Worm (Caenorhabditis elegans) whole organism, L4 larva: ENCODE measurements around the gene C45G9.6.

Source experiments
- F10B5.3 ChIP-seq: sonication (generic microtip); optimal IDR thresholded peaks from 2 replicates; lab custom pipeline; 2016; ENCODE audit warnings: mild to moderate bottlenecking, missing genetic modification characterization, missing compliant biosample characterization
- F49E8.2 ChIP-seq: sonication (generic microtip); optimal IDR thresholded peaks from 2 replicates; lab custom pipeline; 2016; ENCODE audit warnings: missing compliant biosample characterization, mild to moderate bottlenecking, missing genetic modification characterization, borderline replicate concordance
- Y5F2A.4 ChIP-seq: fragments of 200-800 bp; sonication (Bioruptor generic); optimal IDR thresholded peaks from 2 replicates; lab custom pipeline; 2018; ENCODE audit warnings: mild to moderate bottlenecking, missing genetic modification characterization, missing compliant biosample characterization
- Y75B8A.6 ChIP-seq: fragments of 200-800 bp; sonication (Bioruptor generic); IDR thresholded peaks from 2 replicates; pipeline ENCODE4 v1.3.6; 2022; ENCODE audit warnings: missing genetic modification reagents, missing genetic modification characterization, missing compliant biosample characterization
- aly-2 ChIP-seq: sonication (generic microtip); optimal IDR thresholded peaks from 2 replicates; lab custom pipeline; 2018; ENCODE audit warnings: missing biosample characterization, missing genetic modification characterization
- ama-1 ChIP-seq: fragments of 150-350 bp; optimal IDR thresholded peaks from 2 replicates; lab custom pipeline; 2014; ENCODE audit warnings: inconsistent platforms, mixed read lengths
- arid-1 ChIP-seq: fragments of 200-800 bp; sonication (Bioruptor generic); conservative IDR thresholded peaks from 2 replicates; pipeline ENCODE4 v1.3.6; 2022; ENCODE audit warnings: missing genetic modification reagents, missing genetic modification characterization, missing compliant biosample characterization
- attf-4 ChIP-seq: sonication (generic microtip); optimal IDR thresholded peaks from 3 replicates; lab custom pipeline; 2017; ENCODE audit warnings: missing biosample characterization, missing genetic modification characterization
- ceh-20 ChIP-seq: fragments of 200-800 bp; sonication (Bioruptor generic); IDR thresholded peaks from 2 replicates; pipeline ENCODE4 v1.3.6; 2022; ENCODE audit warnings: missing genetic modification reagents, missing genetic modification characterization, missing compliant biosample characterization
- ceh-28 ChIP-seq: fragments of 150-350 bp; optimal IDR thresholded peaks from 2 replicates; lab custom pipeline; 2014; ENCODE audit warnings: missing biosample characterization, missing genetic modification reagents, missing genetic modification characterization
- ceh-62 ChIP-seq: sonication (generic microtip); optimal IDR thresholded peaks from 2 replicates; lab custom pipeline; 2017; ENCODE audit warnings: missing biosample characterization, missing genetic modification characterization
- ceh-82 ChIP-seq: sonication (generic microtip); optimal IDR thresholded peaks from 2 replicates; lab custom pipeline; 2017; ENCODE audit warnings: missing biosample characterization, missing genetic modification characterization
- ces-1 ChIP-seq: fragments of 150-350 bp; sonication (generic microtip); optimal IDR thresholded peaks from 4 replicates; lab custom pipeline; 2014; ENCODE audit warnings: missing biosample characterization, missing genetic modification reagents, missing genetic modification characterization
- daf-16 ChIP-seq, 3 experiments: sonication (generic microtip); optimal IDR thresholded peaks; 2 replicates each; lab custom pipeline; 2016 to 2017; ENCODE audit warnings: missing genetic modification characterization in 3 of 3, missing genetic modification reagents in 3 of 3, mild to moderate bottlenecking in 2 of 3, missing compliant biosample characterization in 2 of 3, missing biosample characterization in 1 of 3, moderate library complexity in 1 of 3
- daf-19 ChIP-seq: fragments of 200-800 bp; sonication (Bioruptor generic); conservative IDR thresholded peaks from 2 replicates; pipeline ENCODE4 v1.3.6; 2022; ENCODE audit warnings: missing genetic modification characterization, missing compliant biosample characterization
- dmd-6 ChIP-seq: fragments of 200-800 bp; sonication (Bioruptor generic); IDR thresholded peaks from 2 replicates; pipeline ENCODE4 v1.3.6; 2022; ENCODE audit warnings: missing genetic modification reagents, missing genetic modification characterization, missing compliant biosample characterization
- dpl-1 ChIP-seq: fragments of 150-350 bp; optimal IDR thresholded peaks from 2 replicates; lab custom pipeline; 2014; ENCODE audit warnings: missing biosample characterization, missing genetic modification reagents, missing genetic modification characterization
- duxl-1 ChIP-seq: sonication (generic microtip); optimal IDR thresholded peaks from 2 replicates; lab custom pipeline; 2016; ENCODE audit warnings: mild to moderate bottlenecking, missing genetic modification characterization, moderate library complexity, missing compliant biosample characterization; ENCODE audit not compliant: poor library complexity
- fos-1 ChIP-seq: fragments of 150-350 bp; optimal IDR thresholded peaks from 2 replicates; lab custom pipeline; 2014; ENCODE audit warnings: missing biosample characterization, missing genetic modification characterization
- gei-8 ChIP-seq: fragments of 200-800 bp; sonication (Bioruptor generic); optimal IDR thresholded peaks from 2 replicates; lab custom pipeline; 2018; ENCODE audit warnings: mild to moderate bottlenecking, missing genetic modification characterization, missing compliant biosample characterization
- hlh-11 ChIP-seq: fragments of 200-800 bp; sonication (Bioruptor generic); optimal IDR thresholded peaks from 2 replicates; lab custom pipeline; 2018; ENCODE audit warnings: mild to moderate bottlenecking, missing genetic modification characterization, missing compliant biosample characterization
- jun-1 ChIP-seq: fragments of 150-350 bp; optimal IDR thresholded peaks from 2 replicates; lab custom pipeline; 2014; ENCODE audit warnings: missing biosample characterization, missing genetic modification reagents, missing genetic modification characterization
- lim-7 ChIP-seq: fragments of 200-800 bp; sonication (Bioruptor generic); IDR thresholded peaks from 2 replicates; pipeline ENCODE4 v1.3.6; 2022; ENCODE audit warnings: missing genetic modification characterization, missing compliant biosample characterization
- lin-1 ChIP-seq: fragments of 200-800 bp; sonication (Bioruptor generic); IDR thresholded peaks from 2 replicates; pipeline ENCODE4 v1.3.6; 2022; ENCODE audit warnings: missing genetic modification reagents, missing genetic modification characterization, missing compliant biosample characterization
- lin-15B ChIP-seq: fragments of 150-350 bp; sonication (generic microtip); optimal IDR thresholded peaks from 3 replicates; lab custom pipeline; 2014; ENCODE audit warnings: missing biosample characterization, missing genetic modification characterization
- lin-29 ChIP-seq: fragments of 200-800 bp; sonication (Bioruptor generic); IDR thresholded peaks from 2 replicates; pipeline ENCODE4 v1.3.6; 2022; ENCODE audit warnings: missing genetic modification reagents, missing genetic modification characterization, missing compliant biosample characterization
- lsy-2 ChIP-seq, 2 experiments: fragments of 150-350 bp in 1 of 2; sonication (generic microtip) in 1 of 2; optimal IDR thresholded peaks; 2 replicates each; lab custom pipeline; 2014 to 2017; ENCODE audit warnings: missing biosample characterization in 2 of 2, missing genetic modification characterization in 2 of 2
- madf-9 ChIP-seq: fragments of 200-800 bp; sonication (Bioruptor generic); conservative IDR thresholded peaks from 2 replicates; pipeline ENCODE4 v1.3.6; 2022; ENCODE audit warnings: missing genetic modification reagents, missing genetic modification characterization, missing compliant biosample characterization
- mdl-1 ChIP-seq, 2 experiments: fragments of 150-350 bp in 1 of 2; sonication (generic microtip) in 1 of 2; optimal IDR thresholded peaks; 2 replicates each; lab custom pipeline; 2014 to 2017; ENCODE audit warnings: missing biosample characterization in 2 of 2, missing genetic modification characterization in 2 of 2
- mxl-2 ChIP-seq: fragments of 200-800 bp; sonication (Bioruptor generic); conservative IDR thresholded peaks from 2 replicates; pipeline ENCODE4 v1.3.6; 2022; ENCODE audit warnings: missing genetic modification reagents, missing genetic modification characterization, missing compliant biosample characterization
- nhr-11 ChIP-seq: fragments of 150-350 bp; optimal IDR thresholded peaks from 2 replicates; lab custom pipeline; 2014; ENCODE audit warnings: missing biosample characterization, missing genetic modification characterization
- nhr-111 ChIP-seq: fragments of 200-800 bp; sonication (Bioruptor generic); optimal IDR thresholded peaks from 2 replicates; lab custom pipeline; 2018; ENCODE audit warnings: mild to moderate bottlenecking, missing genetic modification characterization, missing compliant biosample characterization
- nhr-25 ChIP-seq: sonication (generic microtip); optimal IDR thresholded peaks from 2 replicates; lab custom pipeline; 2017; ENCODE audit warnings: missing genetic modification characterization, mild to moderate bottlenecking, missing compliant biosample characterization, antibody characterized with exemption, moderate library complexity, borderline replicate concordance; ENCODE audit not compliant: insufficient read depth
- nhr-41 ChIP-seq: fragments of 200-800 bp; sonication (Bioruptor generic); IDR thresholded peaks from 2 replicates; pipeline ENCODE4 v1.3.6; 2022; ENCODE audit warnings: missing genetic modification reagents, missing genetic modification characterization, missing compliant biosample characterization
- nhr-48 ChIP-seq: sonication (generic microtip); optimal IDR thresholded peaks from 2 replicates; lab custom pipeline; 2016; ENCODE audit warnings: mild to moderate bottlenecking, missing genetic modification characterization, missing compliant biosample characterization
- nhr-76 ChIP-seq: fragments of 150-350 bp; optimal IDR thresholded peaks from 2 replicates; lab custom pipeline; 2014; ENCODE audit warnings: missing biosample characterization, missing genetic modification characterization
- pha-4 ChIP-seq, 2 experiments: fragments of 150-350 bp in 1 of 2; fragments of 200-800 bp in 1 of 2; sonication (Bioruptor generic) in 1 of 2; IDR thresholded peaks in 1 of 2; optimal IDR thresholded peaks in 1 of 2; 2 replicates each; pipeline versions ENCODE4 v1.3.6 to Lab custom; 2014 to 2022; ENCODE audit warnings: missing genetic modification characterization in 2 of 2, missing genetic modification reagents in 2 of 2, missing biosample characterization in 1 of 2, missing compliant biosample characterization in 1 of 2
- php-3 ChIP-seq: fragments of 200-800 bp; sonication (Bioruptor generic); IDR thresholded peaks from 2 replicates; pipeline ENCODE4 v1.3.6; 2022; ENCODE audit warnings: missing genetic modification reagents, missing genetic modification characterization, missing compliant biosample characterization
- pqm-1 ChIP-seq: sonication (generic microtip); optimal IDR thresholded peaks from 2 replicates; lab custom pipeline; 2017; ENCODE audit warnings: missing biosample characterization, missing genetic modification characterization
- saeg-2 ChIP-seq: fragments of 200-800 bp; sonication (Bioruptor generic); IDR thresholded peaks from 2 replicates; pipeline ENCODE4 v1.3.6; 2022; ENCODE audit warnings: missing genetic modification reagents, missing genetic modification characterization, missing compliant biosample characterization
- set-16 ChIP-seq: fragments of 200-800 bp; sonication (Bioruptor generic); IDR thresholded peaks from 2 replicates; pipeline ENCODE4 v1.3.6; 2022; ENCODE audit warnings: missing genetic modification reagents, missing genetic modification characterization, missing compliant biosample characterization
- skn-1 ChIP-seq: fragments of 150-350 bp; optimal IDR thresholded peaks from 2 replicates; lab custom pipeline; 2014; ENCODE audit warnings: missing biosample characterization, missing genetic modification characterization
- spr-3 ChIP-seq: fragments of 200-800 bp; sonication (Bioruptor generic); optimal IDR thresholded peaks from 2 replicates; lab custom pipeline; 2018; ENCODE audit warnings: mild to moderate bottlenecking, missing genetic modification characterization, missing compliant biosample characterization
- tra-1 ChIP-seq: fragments of 200-800 bp; sonication (Bioruptor generic); IDR thresholded peaks from 2 replicates; pipeline ENCODE4 v1.3.6; 2022; ENCODE audit warnings: missing genetic modification reagents, missing genetic modification characterization, missing compliant biosample characterization
- unc-130 ChIP-seq: sonication (generic microtip); optimal IDR thresholded peaks from 2 replicates; lab custom pipeline; 2016; ENCODE audit warnings: missing genetic modification reagents, missing genetic modification characterization, missing compliant biosample characterization
- unc-39 ChIP-seq: sonication (generic microtip); optimal IDR thresholded peaks from 2 replicates; lab custom pipeline; 2017; ENCODE audit warnings: missing biosample characterization, missing genetic modification characterization
- unc-62 ChIP-seq, 3 experiments: fragments of 150-350 bp in 1 of 3; sonication (generic microtip); optimal IDR thresholded peaks in 2 of 3; peaks in 1 of 3; 1 replicate in 1 of 3; 2 replicates in 2 of 3; lab custom pipeline; 2014 to 2017; ENCODE audit warnings: missing biosample characterization in 3 of 3, missing genetic modification characterization in 3 of 3, missing genetic modification reagents in 3 of 3, missing genotype in 1 of 3
- zag-1 ChIP-seq: fragments of 150-350 bp; optimal IDR thresholded peaks from 2 replicates; lab custom pipeline; 2014; ENCODE audit warnings: missing biosample characterization, missing genetic modification characterization
- zfp-3 ChIP-seq: fragments of 200-800 bp; sonication (Bioruptor generic); conservative IDR thresholded peaks from 2 replicates; pipeline ENCODE4 v1.3.6; 2022; ENCODE audit warnings: missing genetic modification reagents, missing genetic modification characterization, missing compliant biosample characterization
- ztf-11 ChIP-seq: fragments of 150-350 bp; optimal IDR thresholded peaks from 2 replicates; lab custom pipeline; 2014; ENCODE audit warnings: missing biosample characterization, missing genetic modification characterization

The C45G9.6 gene

DNA sequence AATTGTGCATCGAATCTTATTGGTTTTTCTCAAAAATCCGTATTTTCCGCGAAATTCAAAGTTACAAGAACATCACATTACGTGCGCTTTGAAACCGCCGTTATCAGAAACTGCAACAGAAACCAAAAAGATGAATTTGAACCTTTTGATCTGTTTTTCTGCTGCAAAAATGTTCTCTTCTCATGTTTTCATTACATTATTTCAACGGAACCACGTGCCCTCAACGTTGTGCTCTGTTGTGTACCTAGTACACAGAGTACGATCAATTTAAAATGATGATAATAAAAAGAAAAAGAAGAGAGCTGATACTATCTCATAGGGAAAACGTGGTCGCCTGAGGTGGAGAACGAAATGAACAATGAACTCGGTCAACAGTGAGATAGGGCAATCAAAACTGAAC lies 41.8 kb downstream of the C45G9.6 start (continued):
- no peak for TF ChIP-seq nhr-111 (GFP tag; lab: Kevin White, UChicago)
- TF ChIP-seq ama-1 (lab: Kevin White, UChicago) = no peak
- peak; percentile 46; the same call in 1 of the 2 replicates for TF ChIP-seq pha-4 (GFP tag; IDR thresholded peaks at IDR 0.05; lab: Robert Waterston, UW)
- TF ChIP-seq pha-4 (tag; optimal IDR thresholded peaks at IDR 0.05; lab: Kevin White, UChicago) = peak; percentile 84
- TF ChIP-seq jun-1 = no peak
- no peak for TF ChIP-seq ztf-11 (tag; lab: Kevin White, UChicago)
- TF ChIP-seq skn-1 (tag; lab: Kevin White, UChicago) = no peak
- peak; percentile 88 for TF ChIP-seq nhr-48
- 0 out of 2 replicates have a peak, but pooled peaks have one; percentile 38 for TF ChIP-seq ceh-20 (GFP tag; lab: Robert Waterston, UW)
- no peak for TF ChIP-seq nhr-25
- no peak for TF ChIP-seq lin-1
- TF ChIP-seq zag-1 (tag; lab: Kevin White, UChicago) = no peak
- peak in 1 of 2 experiments; percentile 79 for TF ChIP-seq daf-16 (GFP tag; optimal IDR thresholded peaks at IDR 0.05; lab: Kevin White, UChicago)
- TF ChIP-seq daf-16 (tag; optimal IDR thresholded peaks at IDR 0.05; lab: Kevin White, UChicago) = peak; percentile 98
- no peak for TF ChIP-seq fos-1 (tag; lab: Kevin White, UChicago)
- no peak for TF ChIP-seq arid-1 (GFP tag; lab: Robert Waterston, UW)
- TF ChIP-seq lin-15B (tag; lab: Kevin White, UChicago) = no peak
- peak; percentile 61; the same call in 1 of the 2 replicates for TF ChIP-seq tra-1 (GFP tag; lab: Robert Waterston, UW)
- TF ChIP-seq hlh-11 (tag; lab: Kevin White, UChicago) = peak; percentile 94
- peak; percentile 12 for TF ChIP-seq dpl-1 (GFP tag; lab: Kevin White, UChicago)
- TF ChIP-seq gei-8 (GFP tag; lab: Kevin White, UChicago) = no peak
- TF ChIP-seq ceh-82 (tag; lab: Kevin White, UChicago) = no peak
- no peak for TF ChIP-seq unc-130 (GFP tag; lab: Kevin White, UChicago)
- TF ChIP-seq nhr-41 (GFP tag; lab: Robert Waterston, UW) = no peak
- no peak for TF ChIP-seq attf-4 (tag; lab: Kevin White, UChicago)
- 0 out of 2 replicates have a peak, but pooled peaks have one; percentile 43 for TF ChIP-seq php-3 (GFP tag; lab: Robert Waterston, UW)
- no peak for TF ChIP-seq ceh-28 (tag; lab: Kevin White, UChicago)
- no peak for TF ChIP-seq Y5F2A.4 (GFP tag; lab: Kevin White, UChicago)
- TF ChIP-seq ces-1 (GFP tag; lab: Kevin White, UChicago) = no peak
- no peak for TF ChIP-seq mxl-2 (GFP tag; lab: Robert Waterston, UW)
- no peak for TF ChIP-seq F49E8.2 (tag; lab: Kevin White, UChicago)
- TF ChIP-seq aly-2 (tag; lab: Kevin White, UChicago) = no peak
- TF ChIP-seq spr-3 (GFP tag; lab: Kevin White, UChicago) = no peak
- TF ChIP-seq saeg-2 (GFP tag; lab: Robert Waterston, UW) = no peak
- no peak for TF ChIP-seq Y75B8A.6 (GFP tag; lab: Robert Waterston, UW)
- TF ChIP-seq nhr-11 (tag; lab: Kevin White, UChicago) = peak; percentile 83
- no peak for TF ChIP-seq zfp-3
- no peak for TF ChIP-seq madf-9 (GFP tag; lab: Robert Waterston, UW)
- no peak for TF ChIP-seq set-16 (GFP tag; lab: Robert Waterston, UW)
- TF ChIP-seq daf-19 (GFP tag; lab: Robert Waterston, UW) = no peak
- peak; percentile 99 for TF ChIP-seq dmd-6 (GFP tag; lab: Robert Waterston, UW)
- no peak for TF ChIP-seq nhr-76 (tag; lab: Kevin White, UChicago)
- TF ChIP-seq unc-62 (GFP tag; optimal IDR thresholded peaks at IDR 0.05 in 1 of 2; lab: Kevin White, UChicago) = peak in 1 of 2 experiments; percentile 78
- TF ChIP-seq unc-62 (tag; optimal IDR thresholded peaks at IDR 0.05; lab: Kevin White, UChicago) = no peak
- TF ChIP-seq duxl-1 = no peak
- TF ChIP-seq ceh-62 (tag; lab: Kevin White, UChicago) = no peak
- no peak for TF ChIP-seq lin-29
- TF ChIP-seq lsy-2 (tag; optimal IDR thresholded peaks at IDR 0.05; lab: Kevin White, UChicago) = peak in 1 of 2 experiments; percentile 75
- no peak for TF ChIP-seq lim-7 (GFP tag; lab: Robert Waterston, UW)
- no peak for TF ChIP-seq unc-39
- peak; percentile 64 for TF ChIP-seq pqm-1 (tag; lab: Kevin White, UChicago)
- peak in 1 of 2 experiments; percentile 95 for TF ChIP-seq mdl-1 (tag; optimal IDR thresholded peaks at IDR 0.05; lab: Kevin White, UChicago)
- TF ChIP-seq F10B5.3 (tag; lab: Kevin White, UChicago) = no peak
